Worm (Caenorhabditis elegans) whole organism, mixed stage, embryonic: ENCODE measurements around the gene zyg-8.
A peak's percentile ranks its signal among the peaks of the same experiment; 100 is the strongest.

Experiments used
- M03D4.4 ChIP-seq: sonication (generic microtip); optimal IDR thresholded peaks from 2 replicates; lab custom pipeline; 2017; ENCODE audit warnings: mild to moderate bottlenecking, missing genetic modification characterization, missing compliant biosample characterization
- bed-3 ChIP-seq: fragments of 200-800 bp; sonication (Bioruptor generic); optimal IDR thresholded peaks from 3 replicates; lab custom pipeline; 2018; ENCODE audit warnings: mild to moderate bottlenecking, missing genetic modification characterization, moderate library complexity, missing compliant biosample characterization
- blmp-1 ChIP-seq: fragments of 150-350 bp; optimal IDR thresholded peaks from 2 replicates; lab custom pipeline; 2014; ENCODE audit warnings: missing biosample characterization, missing genetic modification characterization
- ceh-39 ChIP-seq: fragments of 150-350 bp; optimal IDR thresholded peaks from 2 replicates; lab custom pipeline; 2014; ENCODE audit warnings: missing biosample characterization, missing genetic modification characterization
- ceh-83 ChIP-seq: fragments of 200-800 bp; sonication (Bioruptor generic); optimal IDR thresholded peaks from 2 replicates; lab custom pipeline; 2018; ENCODE audit warnings: mild to moderate bottlenecking, missing genetic modification characterization, missing compliant biosample characterization
- ces-1 ChIP-seq: fragments of 150-350 bp; optimal IDR thresholded peaks from 2 replicates; lab custom pipeline; 2014; ENCODE audit warnings: missing biosample characterization, missing genetic modification reagents, missing genetic modification characterization
- cnd-1 ChIP-seq: fragments of 200-800 bp; sonication (Bioruptor generic); optimal IDR thresholded peaks from 2 replicates; lab custom pipeline; 2018; ENCODE audit warnings: mild to moderate bottlenecking, missing genetic modification characterization, missing compliant biosample characterization
- elt-1 ChIP-seq: sonication (generic microtip); optimal IDR thresholded peaks from 2 replicates; lab custom pipeline; 2017; ENCODE audit warnings: missing genetic modification characterization, mild to moderate bottlenecking, missing compliant biosample characterization, antibody characterized with exemption, moderate library complexity, borderline replicate concordance; ENCODE audit not compliant: insufficient read depth
- flh-1 ChIP-seq: fragments of 200-800 bp; sonication (Bioruptor generic); optimal IDR thresholded peaks from 2 replicates; lab custom pipeline; 2018; ENCODE audit warnings: mild to moderate bottlenecking, missing genetic modification characterization, moderate library complexity, missing compliant biosample characterization
- ham-2 ChIP-seq: fragments of 200-800 bp; sonication (Bioruptor generic); optimal IDR thresholded peaks from 2 replicates; lab custom pipeline; 2018; ENCODE audit warnings: mild to moderate bottlenecking, missing genetic modification characterization, missing compliant biosample characterization
- hlh-1 ChIP-seq: fragments of 150-350 bp; optimal IDR thresholded peaks from 2 replicates; lab custom pipeline; 2014; ENCODE audit warnings: missing biosample characterization, missing genetic modification reagents, missing genetic modification characterization
- lin-13 ChIP-seq: fragments of 150-350 bp; optimal IDR thresholded peaks from 2 replicates; lab custom pipeline; 2014; ENCODE audit warnings: missing biosample characterization, missing genetic modification characterization
- lin-32 ChIP-seq: fragments of 200-800 bp; sonication (Bioruptor generic); optimal IDR thresholded peaks from 2 replicates; lab custom pipeline; 2018; ENCODE audit warnings: mild to moderate bottlenecking, missing genetic modification characterization, missing compliant biosample characterization
- lsy-2 ChIP-seq: fragments of 150-350 bp; optimal IDR thresholded peaks from 2 replicates; lab custom pipeline; 2014; ENCODE audit warnings: missing biosample characterization, missing genetic modification characterization
- mab-5 ChIP-seq: fragments of 150-350 bp; optimal IDR thresholded peaks from 2 replicates; lab custom pipeline; 2014; ENCODE audit warnings: missing biosample characterization, missing genetic modification characterization
- mep-1 ChIP-seq: fragments of 150-350 bp; optimal IDR thresholded peaks from 2 replicates; lab custom pipeline; 2017; ENCODE audit warnings: missing biosample characterization, missing genetic modification reagents, missing genetic modification characterization, inconsistent platforms
- mls-2 ChIP-seq: sonication (generic microtip); optimal IDR thresholded peaks from 2 replicates; lab custom pipeline; 2016; ENCODE audit warnings: mild to moderate bottlenecking, missing genetic modification characterization, moderate library complexity, missing compliant biosample characterization
- nhr-237 ChIP-seq: fragments of 150-350 bp; optimal IDR thresholded peaks from 2 replicates; lab custom pipeline; 2014; ENCODE audit warnings: missing biosample characterization, missing genetic modification characterization
- nhr-76 ChIP-seq: sonication (generic microtip); optimal IDR thresholded peaks from 2 replicates; lab custom pipeline; 2017; ENCODE audit warnings: missing biosample characterization, missing genetic modification characterization
- pha-4 ChIP-seq: fragments of 150-350 bp; optimal IDR thresholded peaks from 2 replicates; lab custom pipeline; 2018; ENCODE audit warnings: missing biosample characterization, missing genetic modification reagents, missing genetic modification characterization
- sem-2 ChIP-seq: fragments of 200-800 bp; sonication (Bioruptor generic); optimal IDR thresholded peaks from 2 replicates; lab custom pipeline; 2018; ENCODE audit warnings: mild to moderate bottlenecking, missing genetic modification characterization, missing compliant biosample characterization
- sptf-1 ChIP-seq: sonication (generic microtip); optimal IDR thresholded peaks from 2 replicates; lab custom pipeline; 2017; ENCODE audit warnings: mild to moderate bottlenecking, missing genetic modification characterization, moderate library complexity, missing compliant biosample characterization
- unc-120 ChIP-seq: sonication (generic microtip); optimal IDR thresholded peaks from 2 replicates; lab custom pipeline; 2017; ENCODE audit warnings: missing genetic modification characterization, missing compliant biosample characterization; ENCODE audit not compliant: poor library complexity, severe bottlenecking
- unc-39 ChIP-seq: fragments of 150-350 bp; optimal IDR thresholded peaks from 2 replicates; lab custom pipeline; 2014; ENCODE audit warnings: missing biosample characterization, missing genetic modification characterization
- unc-62 ChIP-seq: fragments of 150-350 bp; optimal IDR thresholded peaks from 2 replicates; lab custom pipeline; 2014; ENCODE audit warnings: missing biosample characterization, missing genetic modification reagents, missing genetic modification characterization
- ztf-11 ChIP-seq: fragments of 150-350 bp; optimal IDR thresholded peaks from 2 replicates; lab custom pipeline; 2014; ENCODE audit warnings: missing biosample characterization, missing genetic modification characterization

zyg-8 gene

ce11 chrIII:12061413-12061812 lies at the start of gene zyg-8:
Gene zyg-8, plus strand, starts transcription at chrIII:12061713.
- TF ChIP-seq nhr-76, result no peak
- TF ChIP-seq sptf-1 (tag; lab: Kevin White, UChicago), result no peak
- no peak for TF ChIP-seq ham-2 (GFP tag; lab: Kevin White, UChicago)
- no peak for TF ChIP-seq ces-1 (GFP tag; lab: Kevin White, UChicago)

DNA sequence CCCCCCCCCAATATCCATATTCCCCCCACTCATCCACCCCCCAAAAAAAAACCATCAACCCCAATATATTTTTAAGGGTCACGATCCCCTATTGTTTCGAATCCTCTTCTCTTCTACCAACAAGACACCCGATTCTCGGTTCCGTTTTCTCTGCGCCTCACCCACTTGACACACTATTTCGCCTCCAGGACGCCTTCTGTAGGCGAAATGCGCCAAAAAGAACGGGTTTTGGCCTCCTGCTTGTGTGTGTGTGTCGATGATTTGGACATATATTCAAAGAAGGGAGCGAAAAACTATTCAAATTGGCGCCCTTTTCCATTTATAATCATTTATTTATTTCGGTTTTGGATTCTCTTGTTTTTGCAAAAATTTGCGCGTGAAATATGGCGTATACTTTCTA lies 48.5 kb upstream of the zyg-8 start:
- no peak for TF ChIP-seq nhr-76
- no peak for TF ChIP-seq ceh-39 (tag; lab: Kevin White, UChicago)
- TF ChIP-seq M03D4.4 (tag; lab: Kevin White, UChicago), result no peak
- no peak for TF ChIP-seq hlh-1 (tag; lab: Kevin White, UChicago)
- TF ChIP-seq lin-13 (tag; lab: Kevin White, UChicago), result no peak
- TF ChIP-seq pha-4 (tag; lab: Kevin White, UChicago), result no peak
- TF ChIP-seq cnd-1, result no peak

DNA sequence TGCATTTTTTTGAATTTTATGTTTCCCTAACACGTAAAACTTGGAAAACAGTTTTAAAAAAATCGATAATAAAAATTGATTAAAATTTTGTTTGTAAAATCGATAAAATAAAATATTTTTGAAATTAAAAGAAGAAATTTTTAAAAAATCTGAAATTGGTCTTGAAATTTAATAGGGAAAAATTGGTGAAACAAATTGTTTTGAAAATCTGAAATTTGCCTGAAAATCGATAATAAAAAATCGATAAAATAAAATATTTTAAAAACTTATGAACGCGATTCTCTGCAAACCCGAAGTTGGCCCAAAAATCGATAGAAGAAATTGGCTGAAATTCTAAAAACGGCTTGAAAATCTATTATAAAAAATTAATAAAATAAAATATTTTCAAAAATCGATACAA lies 47.8 kb upstream of the zyg-8 start:
- TF ChIP-seq cnd-1 (no peak), flh-1 (GFP tag; lab: Kevin White, UChicago) (no peak), lsy-2 (no peak), unc-120 (tag; lab: Kevin White, UChicago) (no peak), lin-13 (tag; lab: Kevin White, UChicago) (no peak), mab-5 (tag; lab: Kevin White, UChicago) (no peak), ztf-11 (no peak), unc-39 (tag; lab: Kevin White, UChicago) (no peak), ceh-83 (GFP tag; lab: Kevin White, UChicago) (no peak), mep-1 (no peak), unc-62 (GFP tag; lab: Kevin White, UChicago) (no peak), elt-1 (tag; lab: Kevin White, UChicago) (no peak), mls-2 (no peak), sem-2 (GFP tag; lab: Kevin White, UChicago) (no peak), bed-3 (GFP tag; lab: Kevin White, UChicago) (no peak), nhr-237 (tag; lab: Kevin White, UChicago) (no peak), pha-4 (tag; lab: Kevin White, UChicago) (no peak), blmp-1 (tag; lab: Kevin White, UChicago) (no peak), sptf-1 (tag; lab: Kevin White, UChicago) (no peak)

ce11 chrIII:12014503-12014902 lies 47.0 kb upstream of the zyg-8 start:
- TF ChIP-seq M03D4.4 (tag; lab: Kevin White, UChicago) (no peak), lin-32 (GFP tag; lab: Kevin White, UChicago) (no peak)

- TF ChIP-seq ham-2 (GFP tag; lab: Kevin White, UChicago), result peak; percentile 54
- TF ChIP-seq sem-2 (GFP tag; lab: Kevin White, UChicago), result no peak
Measured at ce11 chrIII:12015183-12015582, 46.3 kb upstream of the zyg-8 start.

DNA sequence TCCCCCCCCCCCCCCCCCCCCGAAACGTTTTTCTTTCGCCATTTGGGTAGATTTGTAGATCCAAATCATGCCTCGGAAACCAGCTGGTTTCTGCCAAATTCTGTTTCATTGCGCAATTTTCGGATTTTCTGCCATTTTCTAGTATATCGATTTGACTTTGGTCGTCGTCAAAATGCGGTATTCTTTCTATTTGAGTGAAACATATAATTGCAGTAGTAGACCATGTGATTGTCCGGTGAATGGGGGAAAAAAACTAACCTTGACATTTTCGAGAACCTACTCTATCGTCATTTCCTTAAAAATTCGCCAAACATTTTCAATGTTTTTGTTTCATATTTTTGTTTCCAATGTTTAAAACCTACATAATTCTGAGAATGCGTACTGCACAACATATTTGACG lies 45.9 kb upstream of the zyg-8 start:
- TF ChIP-seq ztf-11, result no peak

- TF ChIP-seq cnd-1, result no peak
- TF ChIP-seq lin-32 (GFP tag; lab: Kevin White, UChicago), result no peak
- TF ChIP-seq ceh-83 (GFP tag; lab: Kevin White, UChicago), result no peak
- TF ChIP-seq mab-5 (tag; lab: Kevin White, UChicago), result no peak
- TF ChIP-seq unc-39 (tag; lab: Kevin White, UChicago), result no peak
- TF ChIP-seq nhr-237 (tag; lab: Kevin White, UChicago), result no peak
- no peak for TF ChIP-seq hlh-1 (tag; lab: Kevin White, UChicago)
- no peak for TF ChIP-seq blmp-1 (tag; lab: Kevin White, UChicago)
- TF ChIP-seq M03D4.4 (tag; lab: Kevin White, UChicago), result no peak
- no peak for TF ChIP-seq flh-1 (GFP tag; lab: Kevin White, UChicago)
- no peak for TF ChIP-seq mls-2
- TF ChIP-seq lsy-2, result no peak
- TF ChIP-seq ztf-11, result no peak
- no peak for TF ChIP-seq nhr-76
- no peak for TF ChIP-seq ces-1 (GFP tag; lab: Kevin White, UChicago)
Measured at ce11 chrIII:12017999-12018398, 43.5 kb upstream of the zyg-8 start.
